Worm (Caenorhabditis elegans): ENCODE results near the gene M57.1.

- TF ChIP-seq aha-1 (tag; optimal IDR thresholded peaks at IDR 0.05) (no peak), nhr-47 (tag; optimal IDR thresholded peaks at IDR 0.05) (no peak), sox-4 (tag; optimal IDR thresholded peaks at IDR 0.05) (no peak), unc-86 (tag; optimal IDR thresholded peaks at IDR 0.05) (no peak), rnt-1 (tag; optimal IDR thresholded peaks at IDR 0.05) (no peak), ceh-82 (tag; optimal IDR thresholded peaks at IDR 0.05) (no peak), elt-3 (tag; optimal IDR thresholded peaks at IDR 0.05) (no peak), jun-1 (tag; optimal IDR thresholded peaks at IDR 0.05) (no peak), fos-1 (tag; optimal IDR thresholded peaks at IDR 0.05) (no peak), nhr-85 (tag) (no peak)
These were observed 10.6 kb upstream of the M57.1 start for ce11 chrIV:3521710-3522109.
